Fruit fly (Drosophila melanogaster) whole organism: ENCODE measurements around the gene CG5639.

Experiments used
- CG8478 ChIP-seq: fragments of >200 bp; optimal IDR thresholded peaks from 2 replicates; lab custom pipeline; 2018; ENCODE audit warnings: inconsistent platforms
- Dll ChIP-seq: fragments of >200 bp; optimal IDR thresholded peaks from 2 replicates; lab custom pipeline; 2017
- EcR ChIP-seq, 2 experiments: fragments of >200 bp; optimal IDR thresholded peaks; 2 replicates each; lab custom pipeline; 2017; ENCODE audit warnings: missing biosample characterization in 2 of 2, missing genetic modification characterization in 2 of 2, missing genetic modification reagents in 2 of 2
- pan ChIP-seq: fragments of >200 bp; optimal IDR thresholded peaks from 2 replicates; lab custom pipeline; 2017
- psq ChIP-seq: fragments of >200 bp; optimal IDR thresholded peaks from 2 replicates; lab custom pipeline; 2017
- usp ChIP-seq: fragments of >200 bp; optimal IDR thresholded peaks from 2 replicates; lab custom pipeline; 2017; ENCODE audit warnings: missing biosample characterization, missing genetic modification characterization, mixed read lengths

dm6 chr3R:27593580-27594187 lies 2.2 kb downstream of the CG5639 start:
- TF ChIP-seq pan (lab: Kevin White, UChicago) (no peak), usp (no peak), Dll (lab: Kevin White, UChicago) (no peak), psq (lab: Kevin White, UChicago) (no peak), CG8478 (lab: Kevin White, UChicago) (no peak), EcR (GFP tag; optimal IDR thresholded peaks at IDR 0.05; lab: Kevin White, UChicago) (no peak)
